Fruit fly (Drosophila melanogaster) whole organism, embryonic: Measurements from ENCODE around the gene CG7601.

ENCODE experiments used
- Awh ChIP-seq: fragments of 200-800 bp; sonication (Bioruptor generic); IDR thresholded peaks from 2 replicates; pipeline ENCODE4, ENCODE4 v1.3.6; 2022; ENCODE audit warnings: missing biosample characterization, missing genetic modification characterization
- C15 ChIP-seq: fragments of 200-800 bp; sonication (Bioruptor generic); IDR thresholded peaks from 3 replicates; pipeline ENCODE4 v1.3.6; 2022; ENCODE audit warnings: missing biosample characterization, missing genetic modification characterization
- CG11456 ChIP-seq: fragments of 200-800 bp; sonication (Bioruptor generic); IDR thresholded peaks from 3 replicates; pipeline ENCODE4 v1.3.6; 2022; ENCODE audit warnings: missing biosample characterization, missing genetic modification characterization
- CG11560 ChIP-seq: fragments of 200-800 bp; sonication (Bioruptor generic); IDR thresholded peaks from 3 replicates; pipeline ENCODE4 v1.3.6; 2022; ENCODE audit warnings: missing biosample characterization, missing genetic modification characterization
- CG13894 ChIP-seq: fragments of 200-800 bp; sonication (Bioruptor generic); optimal IDR thresholded peaks from 3 replicates; lab custom pipeline; 2018; ENCODE audit warnings: missing biosample characterization, mild to moderate bottlenecking, missing genetic modification characterization, moderate library complexity
- CG15073 ChIP-seq: fragments of 200-800 bp; sonication (Bioruptor generic); optimal IDR thresholded peaks from 2 replicates; lab custom pipeline; 2016; ENCODE audit warnings: missing biosample characterization, missing genetic modification characterization
- CG17359 ChIP-seq: fragments of 200-800 bp; sonication (Bioruptor generic); optimal IDR thresholded peaks from 3 replicates; lab custom pipeline; 2018; ENCODE audit warnings: missing biosample characterization, mild to moderate bottlenecking, missing genetic modification characterization, moderate library complexity
- CG2712 ChIP-seq: fragments of 200-800 bp; optimal IDR thresholded peaks from 3 replicates; lab custom pipeline; 2019; ENCODE audit warnings: missing biosample characterization, mild to moderate bottlenecking, missing genetic modification characterization, moderate library complexity
- CG31365 ChIP-seq: fragments of 200-800 bp; sonication (Bioruptor generic); optimal IDR thresholded peaks from 2 replicates; lab custom pipeline; 2018; ENCODE audit warnings: missing biosample characterization, mild to moderate bottlenecking, missing genetic modification characterization
- CG34422 ChIP-seq: fragments of 200-800 bp; sonication (Bioruptor generic); IDR thresholded peaks from 3 replicates; pipeline ENCODE4 v1.3.6; 2022; ENCODE audit warnings: missing biosample characterization, missing genetic modification characterization
- CG3847 ChIP-seq: fragments of 200-800 bp; sonication (Bioruptor generic); IDR thresholded peaks from 2 replicates; pipeline ENCODE4 v1.3.6; 2022; ENCODE audit warnings: missing biosample characterization, missing genetic modification characterization
- CG5180 ChIP-seq: fragments of 200-800 bp; sonication (Bioruptor generic); optimal IDR thresholded peaks from 3 replicates; lab custom pipeline; 2017; ENCODE audit warnings: missing biosample characterization, missing genetic modification characterization, mild to moderate bottlenecking, moderate library complexity, missing genetic modification reagents
- D ChIP-seq, 2 experiments: fragments of 200-800 bp in 1 of 2; fragments of >200 bp in 1 of 2; sonication (Bioruptor generic) in 1 of 2; optimal IDR thresholded peaks; 2 replicates in 1 of 2; 3 replicates in 1 of 2; lab custom pipeline; 2017; ENCODE audit warnings: mild to moderate bottlenecking in 1 of 2, missing biosample characterization in 1 of 2, missing genetic modification characterization in 1 of 2, missing genetic modification reagents in 1 of 2
- D19A ChIP-seq: fragments of 200-800 bp; optimal IDR thresholded peaks from 3 replicates; lab custom pipeline; 2019; ENCODE audit warnings: missing biosample characterization, mild to moderate bottlenecking, missing genetic modification characterization, moderate library complexity
- Doc2 ChIP-seq: fragments of 200-800 bp; sonication (Bioruptor generic); IDR thresholded peaks from 2 replicates; pipeline ENCODE4 v1.3.6; 2022; ENCODE audit warnings: missing biosample characterization, missing genetic modification characterization
- E2f2 ChIP-seq: fragments of 200-800 bp; sonication (Bioruptor generic); IDR thresholded peaks from 2 replicates; pipeline ENCODE4 v1.3.6; 2022; ENCODE audit warnings: missing biosample characterization, missing genetic modification characterization
- Myb ChIP-seq: fragments of 200-800 bp; sonication (Bioruptor generic); optimal IDR thresholded peaks from 2 replicates; lab custom pipeline; 2016; ENCODE audit warnings: missing biosample characterization, missing genetic modification characterization
- Oli ChIP-seq: fragments of 200-800 bp; sonication (Bioruptor generic); optimal IDR thresholded peaks from 2 replicates; lab custom pipeline; 2018; ENCODE audit warnings: missing biosample characterization, mild to moderate bottlenecking, missing genetic modification characterization, moderate library complexity
- Opbp ChIP-seq: fragments of 200-800 bp; sonication (Bioruptor generic); IDR thresholded peaks from 3 replicates; pipeline ENCODE4 v1.3.6; 2022; ENCODE audit warnings: missing biosample characterization, missing genetic modification characterization; ENCODE audit not compliant: partially characterized antibody
- Ptx1 ChIP-seq: fragments of 200-800 bp; sonication (Bioruptor generic); IDR thresholded peaks from 2 replicates; pipeline ENCODE4 v1.3.6; 2022; ENCODE audit warnings: missing biosample characterization, missing genetic modification characterization
- abd-A ChIP-seq: fragments of 200-800 bp; sonication (Bioruptor generic); optimal IDR thresholded peaks from 3 replicates; lab custom pipeline; 2019; ENCODE audit warnings: missing biosample characterization, mild to moderate bottlenecking, missing genetic modification characterization, moderate library complexity
- cas ChIP-seq: fragments of 200-800 bp; sonication (Bioruptor generic); IDR thresholded peaks from 2 replicates; pipeline ENCODE4 v1.3.6; 2022; ENCODE audit warnings: missing biosample characterization, missing genetic modification characterization
- ci ChIP-seq: fragments of 200-800 bp; sonication (Bioruptor generic); IDR thresholded peaks from 3 replicates; pipeline ENCODE4 v1.3.6; 2022; ENCODE audit warnings: missing biosample characterization, missing genetic modification characterization
- crp ChIP-seq, 2 experiments: fragments of 200-800 bp; sonication (Bioruptor generic); optimal IDR thresholded peaks; 2 replicates in 1 of 2; 3 replicates in 1 of 2; lab custom pipeline; 2017; ENCODE audit warnings: missing biosample characterization in 2 of 2, missing genetic modification characterization in 2 of 2, mild to moderate bottlenecking in 1 of 2, moderate library complexity in 1 of 2
- dpn ChIP-seq, 2 experiments: fragments of 200-800 bp; sonication (Bioruptor generic); optimal IDR thresholded peaks; 3 replicates each; lab custom pipeline; 2016; ENCODE audit warnings: missing biosample characterization in 2 of 2, missing genetic modification characterization in 2 of 2
- ems ChIP-seq: fragments of 200-800 bp; sonication (Bioruptor generic); optimal IDR thresholded peaks from 3 replicates; lab custom pipeline; 2016; ENCODE audit warnings: missing biosample characterization, missing genetic modification characterization
- gro ChIP-seq: fragments of 200-800 bp; sonication (Bioruptor generic); optimal IDR thresholded peaks from 2 replicates; lab custom pipeline; 2016; ENCODE audit warnings: missing biosample characterization, missing genetic modification characterization
- ham ChIP-seq: fragments of 200-800 bp; sonication (Bioruptor generic); IDR thresholded peaks from 2 replicates; pipeline ENCODE4 v1.3.6; 2022; ENCODE audit warnings: missing biosample characterization, missing genetic modification characterization
- ken ChIP-seq: fragments of 200-800 bp; sonication (Bioruptor generic); IDR thresholded peaks from 3 replicates; pipeline ENCODE4 v1.3.6; 2022; ENCODE audit warnings: missing biosample characterization, missing genetic modification characterization
- maf-S ChIP-seq: fragments of 200-800 bp; sonication (Bioruptor generic); optimal IDR thresholded peaks from 2 replicates; lab custom pipeline; 2016; ENCODE audit warnings: missing biosample characterization, missing genetic modification characterization
- nmo ChIP-seq: fragments of 200-800 bp; sonication (Bioruptor generic); optimal IDR thresholded peaks from 2 replicates; lab custom pipeline; 2018; ENCODE audit warnings: missing biosample characterization, mild to moderate bottlenecking, missing genetic modification characterization, moderate library complexity
- nom ChIP-seq: fragments of 200-800 bp; sonication (Bioruptor generic); optimal IDR thresholded peaks from 2 replicates; lab custom pipeline; 2017; ENCODE audit warnings: missing biosample characterization, missing genetic modification characterization, mild to moderate bottlenecking, moderate library complexity, missing genetic modification reagents
- pb ChIP-seq: fragments of 200-800 bp; sonication (Bioruptor generic); optimal IDR thresholded peaks from 3 replicates; lab custom pipeline; 2016; ENCODE audit warnings: missing biosample characterization, missing genetic modification characterization
- pros ChIP-seq: fragments of 200-800 bp; sonication (Bioruptor generic); optimal IDR thresholded peaks from 3 replicates; lab custom pipeline; 2019; ENCODE audit warnings: missing biosample characterization, mild to moderate bottlenecking, missing genetic modification characterization, moderate library complexity
- sc ChIP-seq, 3 experiments: fragments of >200 bp in 2 of 3; fragments of 200-800 bp in 1 of 3; sonication (Bioruptor generic) in 1 of 3; optimal IDR thresholded peaks; 2 replicates in 2 of 3; 3 replicates in 1 of 3; lab custom pipeline; 2017; ENCODE audit warnings: mild to moderate bottlenecking in 1 of 3, missing biosample characterization in 1 of 3, missing genetic modification characterization in 1 of 3, missing genetic modification reagents in 1 of 3
- scrt ChIP-seq: fragments of 200-800 bp; sonication (Bioruptor generic); optimal IDR thresholded peaks from 2 replicates; lab custom pipeline; 2018; ENCODE audit warnings: missing biosample characterization, mild to moderate bottlenecking, missing genetic modification characterization, moderate library complexity
- sim ChIP-seq: fragments of 200-800 bp; sonication (Bioruptor generic); IDR thresholded peaks from 2 replicates; pipeline ENCODE4 v1.3.6; 2022; ENCODE audit warnings: missing biosample characterization, missing genetic modification characterization
- slbo ChIP-seq: fragments of 200-800 bp; sonication (Bioruptor generic); IDR thresholded peaks from 2 replicates; pipeline ENCODE4 v1.3.6; 2022; ENCODE audit warnings: missing biosample characterization, missing genetic modification characterization
- z ChIP-seq: fragments of 200-800 bp; sonication (Bioruptor generic); IDR thresholded peaks from 3 replicates; pipeline ENCODE4 v1.3.6; 2022; ENCODE audit warnings: missing biosample characterization, missing genetic modification characterization

CG7601 gene

DNA sequence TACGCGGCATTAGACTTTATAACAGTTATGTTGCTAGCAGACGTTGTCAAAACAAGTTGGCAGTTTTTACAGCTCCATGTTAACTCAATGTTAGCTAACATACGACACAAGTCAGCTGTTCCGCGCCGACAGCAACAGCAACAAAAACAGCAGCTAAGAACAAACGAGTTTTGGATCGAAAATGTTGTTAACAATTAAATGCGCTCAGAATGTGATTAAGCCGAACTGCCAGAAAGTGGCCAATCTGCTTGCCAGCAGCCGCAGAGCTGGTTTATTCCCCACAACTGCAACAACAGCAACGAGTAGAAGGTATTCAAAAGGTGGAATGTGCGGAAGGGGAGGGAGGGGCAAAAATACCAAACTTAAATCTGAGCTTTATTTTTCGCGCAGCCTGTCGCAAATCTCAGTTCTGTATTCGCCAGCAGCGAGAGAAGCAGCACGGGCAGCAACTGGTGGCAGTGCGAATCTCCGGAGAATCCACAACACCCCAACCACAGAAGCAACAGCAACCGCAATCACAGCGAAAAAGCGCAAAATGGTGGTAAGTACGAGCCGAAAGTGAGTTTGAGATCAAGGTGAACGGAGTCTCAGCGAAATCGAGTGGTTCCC lies 13.4 kb downstream of the CG7601 start, which contains the start of gene Pcd (continued):
- TF ChIP-seq C15 (no peak), CG34422 (GFP tag; lab: Robert Waterston, UW) (peak; percentile 14; the same call in 1 of the 3 replicates), nmo (no peak), nom (peak; percentile 52), CG15073 (no peak), gro (GFP tag; lab: Kevin White, UChicago) (peak; percentile 9), Awh (GFP tag; lab: Robert Waterston, UW) (no peak), Opbp (GFP tag; lab: Robert Waterston, UW) (no peak), abd-A (peak; percentile 48), pros (GFP tag; lab: Kevin White, UChicago) (no peak), CG11456 (GFP tag; lab: Robert Waterston, UW) (no peak), sim (GFP tag; lab: Robert Waterston, UW) (no peak), CG2712 (tag; lab: Kevin White, UChicago) (no peak), cas (GFP tag; lab: Robert Waterston, UW) (no peak), E2f2 (GFP tag; lab: Robert Waterston, UW) (peak; percentile 91), ci (no peak), Myb (no peak), ham (GFP tag; lab: Robert Waterston, UW) (no peak), CG11560 (tag; lab: Robert Waterston, UW) (no peak), CG5180 (GFP tag; lab: Kevin White, UChicago) (no peak), D (optimal IDR thresholded peaks at IDR 0.05; lab: Kevin White, UChicago) (no peak), D (GFP tag; optimal IDR thresholded peaks at IDR 0.05; lab: Kevin White, UChicago) (no peak), Doc2 (GFP tag; lab: Robert Waterston, UW) (no peak), z (GFP tag; lab: Robert Waterston, UW) (no peak), crp (GFP tag; optimal IDR thresholded peaks at IDR 0.05; lab: Kevin White, UChicago) (peak; percentile 55 to 94), Oli (no peak), pb (GFP tag; lab: Kevin White, UChicago) (no peak), D19A (tag; lab: Kevin White, UChicago) (no peak), ems (GFP tag; lab: Kevin White, UChicago) (no peak), CG13894 (tag; lab: Kevin White, UChicago) (peak; percentile 35), scrt (GFP tag; lab: Kevin White, UChicago) (peak; percentile 90), CG3847 (GFP tag; lab: Robert Waterston, UW) (no peak), CG17359 (no peak)

DNA sequence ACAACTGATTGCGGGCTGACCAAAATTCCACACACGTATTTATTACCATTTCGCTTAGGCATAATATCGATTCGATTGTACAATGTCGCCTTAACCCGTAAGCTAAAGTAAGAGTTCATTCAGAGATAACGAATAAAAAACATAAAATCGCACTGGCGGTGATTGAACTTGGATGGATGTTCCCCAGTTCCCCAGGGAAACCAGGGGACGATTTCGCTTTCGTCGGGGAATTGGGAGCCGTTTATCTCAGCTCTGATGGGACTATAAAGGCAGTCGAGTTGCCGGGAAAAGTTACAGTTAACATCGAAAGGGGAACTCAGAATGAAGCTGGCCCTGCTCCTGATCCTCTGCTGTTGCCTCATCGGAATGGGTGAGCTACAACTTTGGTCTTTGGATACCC lies 14.3 kb downstream of the CG7601 start, which contains the start of gene CG34296:
TSS of gene CG34296 (plus strand) at position 301 of the 400 bp plus-strand sequence.
- TF ChIP-seq maf-S (GFP tag; lab: Kevin White, UChicago) (no peak), Ptx1 (GFP tag; lab: Robert Waterston, UW) (no peak), CG31365 (no peak)

DNA sequence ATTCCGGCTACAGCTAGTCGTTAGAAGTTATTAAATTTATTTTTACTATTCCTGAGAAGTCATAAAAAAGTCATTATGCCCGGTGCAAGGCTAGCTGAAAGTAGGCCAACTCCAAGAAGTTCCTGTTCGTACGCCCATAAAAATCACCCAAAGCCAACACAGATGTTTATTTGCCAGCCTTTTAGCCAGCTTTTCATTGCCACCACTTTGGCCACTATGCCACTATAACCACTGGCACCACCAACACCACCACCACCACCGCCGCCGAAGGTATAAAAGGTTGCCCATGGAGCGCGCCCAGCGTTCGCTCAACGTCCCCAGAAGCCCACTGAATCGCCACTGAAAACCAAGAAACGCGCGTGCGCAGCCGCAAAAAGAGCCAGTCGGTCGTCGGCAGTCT lies 18.2 kb downstream of the CG7601 start, which contains the start of gene CG15506:
TSS of gene CG15506 (plus strand) at position 301 of the 400 bp plus-strand sequence.
- TF ChIP-seq ci (peak; percentile 18; the same call in 1 of the 3 replicates), slbo (GFP tag; lab: Robert Waterston, UW) (no peak), ken (GFP tag; lab: Robert Waterston, UW) (peak; percentile 24; the same call in 1 of the 3 replicates), dpn (GFP tag; optimal IDR thresholded peaks at IDR 0.05; lab: Kevin White, UChicago) (no peak), sc (optimal IDR thresholded peaks at IDR 0.05; lab: Kevin White, UChicago) (no peak), sc (GFP tag; optimal IDR thresholded peaks at IDR 0.05; lab: Kevin White, UChicago) (no peak)
